Fruit fly (Drosophila melanogaster) S2 (cell line): ENCODE measurements around the gene CG10154.

Source experiments
- CG8478 ChIP-seq: fragments of >200 bp; optimal IDR thresholded peaks from 2 replicates; lab custom pipeline; 2018
- CTCF ChIP-seq, 2 experiments: fragments of >200 bp; optimal IDR thresholded peaks; 2 replicates each; lab custom pipeline; 2018

DNA sequence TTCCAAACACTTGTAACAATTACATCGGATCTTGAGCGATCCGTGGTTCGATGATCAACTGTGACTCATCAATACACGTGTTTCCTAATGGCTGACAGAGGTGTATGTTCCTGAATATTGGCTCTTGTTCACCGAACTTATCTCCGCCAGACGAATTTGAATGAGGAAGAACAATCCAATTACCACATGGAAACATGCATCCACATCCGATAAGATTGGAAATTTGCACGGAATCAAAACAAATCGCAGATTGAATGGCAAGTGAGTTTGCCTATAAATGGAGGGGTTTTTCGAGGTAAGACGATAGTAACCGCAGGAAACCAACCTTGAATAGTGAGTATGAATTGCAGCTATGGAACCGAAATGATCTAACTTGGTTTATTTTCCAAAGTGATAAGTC lies 718 bp upstream of the CG10154 start, which contains the start of gene CG10725:
- TF ChIP-seq CTCF (optimal IDR thresholded peaks at IDR 0.05; lab: Kevin White, UChicago), result no peak
- no peak for TF ChIP-seq CG8478 (lab: Kevin White, UChicago)
